Fruit fly (Drosophila melanogaster): ENCODE measurements around the gene CG31156.
A peak's percentile ranks its signal among the peaks of the same experiment; 100 is the strongest.

Gene CG31156

DNA sequence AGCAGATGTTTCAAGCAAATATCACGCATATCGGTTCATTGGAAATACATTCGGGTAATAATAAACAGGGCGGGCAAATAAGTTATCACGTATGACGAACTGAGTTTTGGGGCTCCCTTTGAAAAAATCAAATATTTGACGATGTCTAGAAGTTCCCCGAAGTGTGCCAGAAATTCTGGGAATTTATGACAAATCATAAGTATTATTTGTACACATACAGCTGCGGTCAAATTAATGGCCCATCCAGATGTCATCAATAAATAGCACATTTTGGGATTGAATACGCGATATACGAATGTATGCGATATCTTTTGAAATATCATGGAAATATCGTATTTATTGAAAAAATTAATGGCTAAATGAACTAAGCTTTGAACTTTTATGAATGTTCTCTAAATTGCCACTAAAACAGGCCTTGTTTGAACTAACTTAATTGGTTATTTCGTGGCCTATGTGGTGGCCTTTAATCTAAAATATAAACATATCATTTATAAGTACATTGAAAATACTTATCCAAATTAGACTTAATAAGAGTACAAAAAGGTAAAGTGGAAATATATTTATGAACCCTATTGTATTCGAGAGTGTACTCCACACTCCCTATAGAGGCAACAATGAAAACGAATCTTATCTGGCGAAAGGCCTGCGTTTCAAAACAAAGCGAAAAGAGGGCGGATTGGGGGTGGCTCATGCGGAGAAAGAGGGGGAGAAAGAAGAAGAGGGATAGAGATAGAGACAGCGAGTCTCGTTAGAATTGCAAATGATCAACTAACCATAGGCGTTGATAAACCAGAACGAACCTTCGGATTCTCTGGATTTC, 12.3 kb upstream of the CG31156 start (continued):
- TF ChIP-seq MTF-1 (GFP tag; optimal IDR thresholded peaks at IDR 0.05; ENCODE audit: borderline replicate concordance) = no peak
- no peak for TF ChIP-seq TFAM (GFP tag; optimal IDR thresholded peaks at IDR 0.05)
- TF ChIP-seq insv (GFP tag; optimal IDR thresholded peaks at IDR 0.05) = no peak
- TF ChIP-seq CG7745 (tag; optimal IDR thresholded peaks at IDR 0.05) = no peak
- no peak for TF ChIP-seq CG17328 (GFP tag; IDR thresholded peaks at IDR 0.05)
- no peak for TF ChIP-seq ash1 (GFP tag; optimal IDR thresholded peaks at IDR 0.05)
- no peak for TF ChIP-seq Lhr (GFP tag; optimal IDR thresholded peaks at IDR 0.05)
- TF ChIP-seq CG10565 (GFP tag; optimal IDR thresholded peaks at IDR 0.05) = no peak
- no peak for TF ChIP-seq jing (GFP tag; optimal IDR thresholded peaks at IDR 0.05)
- peak; percentile 76 for TF ChIP-seq nmo (GFP tag; optimal IDR thresholded peaks at IDR 0.05)
- TF ChIP-seq ac (GFP tag; optimal IDR thresholded peaks at IDR 0.05) = no peak
- TF ChIP-seq ham (GFP tag; IDR thresholded peaks at IDR 0.05) = no peak
- no peak for TF ChIP-seq CG7963 (GFP tag; IDR thresholded peaks at IDR 0.05; ENCODE audit: partially characterized antibody)
- no peak for TF ChIP-seq CG9932 (GFP tag; IDR thresholded peaks at IDR 0.05)
- TF ChIP-seq dysf (GFP tag; IDR thresholded peaks at IDR 0.05) = no peak
- TF ChIP-seq CG2199 (GFP tag; IDR thresholded peaks at IDR 0.05) = peak; percentile 72; the same call in 2 of the 3 replicates
- TF ChIP-seq hbn (GFP tag; IDR thresholded peaks at IDR 0.05; ENCODE audit: partially characterized antibody) = no peak
- TF ChIP-seq bab2 (GFP tag; optimal IDR thresholded peaks at IDR 0.05) = no peak
- TF ChIP-seq CG4360 (GFP tag; IDR thresholded peaks at IDR 0.05) = no peak
- TF ChIP-seq sima (GFP tag; optimal IDR thresholded peaks at IDR 0.05) = no peak
- TF ChIP-seq CG18476 (GFP tag; optimal IDR thresholded peaks at IDR 0.05) = no peak
- TF ChIP-seq dm (GFP tag; optimal IDR thresholded peaks at IDR 0.05) = no peak
- TF ChIP-seq Spps (tag; optimal IDR thresholded peaks at IDR 0.05) = peak; percentile 12
- no peak for TF ChIP-seq Bteb2 (GFP tag; optimal IDR thresholded peaks at IDR 0.05)
- TF ChIP-seq klu (GFP tag; IDR thresholded peaks at IDR 0.05) = no peak
- no peak for TF ChIP-seq CG14667 (GFP tag; IDR thresholded peaks at IDR 0.05)
- TF ChIP-seq pros (GFP tag; optimal IDR thresholded peaks at IDR 0.05) = no peak
- TF ChIP-seq CG9437 (GFP tag; optimal IDR thresholded peaks at IDR 0.05) = peak; percentile 36
- TF ChIP-seq BEAF-32 (GFP tag; optimal IDR thresholded peaks at IDR 0.05) = no peak
- TF ChIP-seq CG11696 (GFP tag; IDR thresholded peaks at IDR 0.05) = peak; percentile 70
- no peak for TF ChIP-seq HmgD (GFP tag; optimal IDR thresholded peaks at IDR 0.05)
- no peak for TF ChIP-seq bowl (GFP tag; IDR thresholded peaks at IDR 0.05)
- peak; percentile 31 for TF ChIP-seq ATbp (GFP tag; optimal IDR thresholded peaks at IDR 0.05)
- TF ChIP-seq CG18599 (GFP tag; optimal IDR thresholded peaks at IDR 0.05) = no peak
- no peak for TF ChIP-seq ftz-f1 (GFP tag; optimal IDR thresholded peaks at IDR 0.05)
- no peak for TF ChIP-seq eyg (GFP tag; optimal IDR thresholded peaks at IDR 0.05)
- no peak for TF ChIP-seq Atf3 (GFP tag; optimal IDR thresholded peaks at IDR 0.05)
- TF ChIP-seq bbx (GFP tag; IDR thresholded peaks at IDR 0.05; ENCODE audit: partially characterized antibody) = no peak
- no peak for TF ChIP-seq da (GFP tag; optimal IDR thresholded peaks at IDR 0.05)
- peak; percentile 39 for TF ChIP-seq CG3407 (GFP tag; optimal IDR thresholded peaks at IDR 0.05)
- no peak for TF ChIP-seq unc-4 (GFP tag; IDR thresholded peaks at IDR 0.05; ENCODE audit: partially characterized antibody)
- TF ChIP-seq H15 (GFP tag; IDR thresholded peaks at IDR 0.05) = no peak
- TF ChIP-seq pnt (GFP tag; optimal IDR thresholded peaks at IDR 0.05) = no peak
- TF ChIP-seq shn (GFP tag; optimal IDR thresholded peaks at IDR 0.05) = no peak
- no peak for TF ChIP-seq CG17568 (GFP tag; optimal IDR thresholded peaks at IDR 0.05)
- no peak for TF ChIP-seq CG14441 (GFP tag; IDR thresholded peaks at IDR 0.05)
- no peak for TF ChIP-seq Hr39 (optimal IDR thresholded peaks at IDR 0.05)
- TF ChIP-seq oc (tag; optimal IDR thresholded peaks at IDR 0.05) = no peak
- TF ChIP-seq usp (GFP tag; optimal IDR thresholded peaks at IDR 0.05) = no peak
- TF ChIP-seq Dek (tag; optimal IDR thresholded peaks at IDR 0.05) = no peak
